Fruit fly (Drosophila melanogaster): ENCODE data around the gene CG10413.
A peak's percentile ranks its signal among the peaks of the same experiment; 100 is the strongest.

Gene CG10413

dm6 chr2L:18632389-18632788 is 27.3 kb upstream of the CG10413 start:
- TF ChIP-seq Met (GFP tag; optimal IDR thresholded peaks at IDR 0.05) (no peak), Sox15 (GFP tag; optimal IDR thresholded peaks at IDR 0.05) (no peak), Hr39 (GFP tag; optimal IDR thresholded peaks at IDR 0.05) (no peak), CG8119 (GFP tag; IDR thresholded peaks at IDR 0.05) (no peak), Smox (GFP tag; optimal IDR thresholded peaks at IDR 0.05) (no peak), CG10669 (GFP tag; optimal IDR thresholded peaks at IDR 0.05) (no peak), CG1621 (tag; optimal IDR thresholded peaks at IDR 0.05) (no peak), CG10631 (GFP tag; optimal IDR thresholded peaks at IDR 0.05) (no peak), CG6163 (GFP tag; IDR thresholded peaks at IDR 0.05) (no peak), ss (GFP tag; optimal IDR thresholded peaks at IDR 0.05) (no peak), CG8632 (GFP tag; optimal IDR thresholded peaks at IDR 0.05) (no peak)

- TF ChIP-seq vri (GFP tag; optimal IDR thresholded peaks at IDR 0.05) (peak; percentile 73), net (GFP tag; optimal IDR thresholded peaks at IDR 0.05) (no peak), CG7368 (GFP tag; optimal IDR thresholded peaks at IDR 0.05) (no peak), Sox14 (GFP tag; optimal IDR thresholded peaks at IDR 0.05) (no peak), CG6808 (GFP tag; optimal IDR thresholded peaks at IDR 0.05) (no peak), CG31627 (GFP tag; optimal IDR thresholded peaks at IDR 0.05) (no peak), CG6276 (GFP tag; optimal IDR thresholded peaks at IDR 0.05) (no peak), CG6792 (GFP tag; optimal IDR thresholded peaks at IDR 0.05) (no peak), CG3032 (tag; optimal IDR thresholded peaks at IDR 0.05) (no peak), svp (GFP tag) (peak; percentile 85), CG1621 (tag; optimal IDR thresholded peaks at IDR 0.05) (no peak), ss (GFP tag; optimal IDR thresholded peaks at IDR 0.05) (no peak), dsx (GFP tag; optimal IDR thresholded peaks at IDR 0.05; ENCODE audit: poor library complexity, severe bottlenecking) (no peak), CG16779 (tag; optimal IDR thresholded peaks at IDR 0.05) (no peak), Eip93F (GFP tag; optimal IDR thresholded peaks at IDR 0.05) (peak; percentile 49), CG8119 (GFP tag; IDR thresholded peaks at IDR 0.05) (no peak), CG10669 (GFP tag; optimal IDR thresholded peaks at IDR 0.05) (no peak), eg (GFP tag; IDR thresholded peaks at IDR 0.05) (no peak), Ets96B (tag; optimal IDR thresholded peaks at IDR 0.05) (no peak), Hr4 (GFP tag; optimal IDR thresholded peaks at IDR 0.05) (no peak), CG34406 (GFP tag; optimal IDR thresholded peaks at IDR 0.05) (no peak)
Measured at dm6 chr2L:18630611-18631221, 25.7 kb upstream of the CG10413 start.

dm6 chr2L:18629144-18629543 is 24.1 kb upstream of the CG10413 start:
- TF ChIP-seq Sox14 (GFP tag; optimal IDR thresholded peaks at IDR 0.05) (no peak), CG1621 (tag; optimal IDR thresholded peaks at IDR 0.05) (no peak), svp (GFP tag) (peak; percentile 84), CG11902 (GFP tag; optimal IDR thresholded peaks at IDR 0.05) (no peak), Hr4 (GFP tag; optimal IDR thresholded peaks at IDR 0.05) (no peak), Eip78C (GFP tag) (peak; percentile 38)

- TF ChIP-seq salr (GFP tag; optimal IDR thresholded peaks at IDR 0.05) (peak in 1 of 2 experiments; percentile 55), fd85E (GFP tag; optimal IDR thresholded peaks at IDR 0.05) (no peak), Sox15 (GFP tag; optimal IDR thresholded peaks at IDR 0.05) (no peak), Smox (GFP tag; optimal IDR thresholded peaks at IDR 0.05) (peak; percentile 43), CG8319 (GFP tag; optimal IDR thresholded peaks at IDR 0.05) (peak; percentile 40), CG11294 (GFP tag; IDR thresholded peaks at IDR 0.05) (peak; percentile 43), Sox102F (GFP tag; optimal IDR thresholded peaks at IDR 0.05) (peak; percentile 69), CG8119 (GFP tag; IDR thresholded peaks at IDR 0.05) (peak; percentile 89), OdsH (GFP tag; optimal IDR thresholded peaks at IDR 0.05) (peak; percentile 47), topi (GFP tag; optimal IDR thresholded peaks at IDR 0.05) (peak; percentile 51), Blimp-1 (GFP tag; optimal IDR thresholded peaks at IDR 0.05) (no peak), CG32006 (GFP tag; optimal IDR thresholded peaks at IDR 0.05) (peak; percentile 83), eg (GFP tag; IDR thresholded peaks at IDR 0.05) (peak; percentile 81), CG6808 (GFP tag; optimal IDR thresholded peaks at IDR 0.05) (peak; percentile 53), cyc (GFP tag; optimal IDR thresholded peaks at IDR 0.05) (peak; percentile 47), lz (GFP tag; optimal IDR thresholded peaks at IDR 0.05) (peak; percentile 64), fd59A (GFP tag; optimal IDR thresholded peaks at IDR 0.05) (no peak), spab (GFP tag; optimal IDR thresholded peaks at IDR 0.05) (peak; percentile 22), acj6 (GFP tag; optimal IDR thresholded peaks at IDR 0.05) (peak; percentile 75), CG8632 (GFP tag; optimal IDR thresholded peaks at IDR 0.05) (peak; percentile 22), CG11762 (GFP tag; optimal IDR thresholded peaks at IDR 0.05; ENCODE audit: insufficient read depth) (peak; percentile 37), dsx (GFP tag; optimal IDR thresholded peaks at IDR 0.05; ENCODE audit: poor library complexity, severe bottlenecking) (peak; percentile 10), CG16779 (tag; optimal IDR thresholded peaks at IDR 0.05) (peak; percentile 57), Hr39 (GFP tag; optimal IDR thresholded peaks at IDR 0.05) (peak; percentile 58)
Measured at dm6 chr2L:18628104-18628503, 23.1 kb upstream of the CG10413 start.

All from whole organism, prepupa.